Worm (Caenorhabditis elegans) whole organism, L4 larva: Measurements from ENCODE around the gene Y7A5A.24.

Experiments
- F10B5.3 ChIP-seq: sonication (generic microtip); optimal IDR thresholded peaks from 2 replicates; lab custom pipeline; 2016; ENCODE audit warnings: mild to moderate bottlenecking, missing genetic modification characterization, missing compliant biosample characterization
- F49E8.2 ChIP-seq: sonication (generic microtip); optimal IDR thresholded peaks from 2 replicates; lab custom pipeline; 2016; ENCODE audit warnings: missing compliant biosample characterization, mild to moderate bottlenecking, missing genetic modification characterization, borderline replicate concordance
- R02D3.7 ChIP-seq: fragments of 150-350 bp; sonication (generic microtip); optimal IDR thresholded peaks from 3 replicates; lab custom pipeline; 2014; ENCODE audit warnings: missing biosample characterization, missing genetic modification characterization
- Y48G9A.11 ChIP-seq: fragments of 200-800 bp; sonication (Bioruptor generic); IDR thresholded peaks from 2 replicates; pipeline ENCODE4 v1.3.6; 2022; ENCODE audit warnings: missing genetic modification reagents, missing genetic modification characterization, missing compliant biosample characterization
- aha-1 ChIP-seq: fragments of 150-350 bp; peaks from one replicate; lab custom pipeline; 2014; ENCODE audit warnings: missing biosample characterization, missing genetic modification characterization
- arid-1 ChIP-seq: fragments of 200-800 bp; sonication (Bioruptor generic); conservative IDR thresholded peaks from 2 replicates; pipeline ENCODE4 v1.3.6; 2022; ENCODE audit warnings: missing genetic modification reagents, missing genetic modification characterization, missing compliant biosample characterization
- ceh-44 ChIP-seq: fragments of 200-800 bp; sonication (Bioruptor generic); IDR thresholded peaks from 2 replicates; pipeline ENCODE4 v1.3.6; 2022; ENCODE audit warnings: missing genetic modification reagents, missing genetic modification characterization, missing compliant biosample characterization
- ceh-62 ChIP-seq: sonication (generic microtip); optimal IDR thresholded peaks from 2 replicates; lab custom pipeline; 2017; ENCODE audit warnings: missing biosample characterization, missing genetic modification characterization
- ctbp-1 ChIP-seq: fragments of 200-800 bp; sonication (Bioruptor generic); IDR thresholded peaks from 2 replicates; pipeline ENCODE4 v1.3.6; 2022; ENCODE audit warnings: missing genetic modification reagents, missing genetic modification characterization, missing compliant biosample characterization
- daf-19 ChIP-seq: fragments of 200-800 bp; sonication (Bioruptor generic); conservative IDR thresholded peaks from 2 replicates; pipeline ENCODE4 v1.3.6; 2022; ENCODE audit warnings: missing genetic modification characterization, missing compliant biosample characterization
- dmd-8 ChIP-seq: fragments of 200-800 bp; sonication (Bioruptor generic); IDR thresholded peaks from 2 replicates; pipeline ENCODE4 v1.3.6; 2022; ENCODE audit warnings: missing genetic modification characterization, missing compliant biosample characterization
- dmd-9 ChIP-seq: fragments of 200-800 bp; sonication (Bioruptor generic); IDR thresholded peaks from 2 replicates; pipeline ENCODE4 v1.3.6; 2022; ENCODE audit warnings: missing genetic modification reagents, missing genetic modification characterization, missing compliant biosample characterization
- duxl-1 ChIP-seq: sonication (generic microtip); optimal IDR thresholded peaks from 2 replicates; lab custom pipeline; 2016; ENCODE audit warnings: mild to moderate bottlenecking, missing genetic modification characterization, moderate library complexity, missing compliant biosample characterization; ENCODE audit not compliant: poor library complexity
- fkh-10 ChIP-seq: fragments of 150-350 bp; optimal IDR thresholded peaks from 2 replicates; lab custom pipeline; 2014; ENCODE audit warnings: missing biosample characterization, missing genetic modification reagents, missing genetic modification characterization
- fos-1 ChIP-seq: fragments of 150-350 bp; optimal IDR thresholded peaks from 2 replicates; lab custom pipeline; 2014; ENCODE audit warnings: missing biosample characterization, missing genetic modification characterization
- hlh-30 ChIP-seq: sonication (generic microtip); optimal IDR thresholded peaks from 2 replicates; lab custom pipeline; 2017; ENCODE audit warnings: antibody characterized with exemption, mild to moderate bottlenecking, missing genetic modification characterization, missing compliant biosample characterization; ENCODE audit not compliant: insufficient read depth
- lim-7 ChIP-seq: fragments of 200-800 bp; sonication (Bioruptor generic); IDR thresholded peaks from 2 replicates; pipeline ENCODE4 v1.3.6; 2022; ENCODE audit warnings: missing genetic modification characterization, missing compliant biosample characterization
- lin-15B ChIP-seq: fragments of 150-350 bp; sonication (generic microtip); optimal IDR thresholded peaks from 3 replicates; lab custom pipeline; 2014; ENCODE audit warnings: missing biosample characterization, missing genetic modification characterization
- lin-29 ChIP-seq: fragments of 200-800 bp; sonication (Bioruptor generic); IDR thresholded peaks from 2 replicates; pipeline ENCODE4 v1.3.6; 2022; ENCODE audit warnings: missing genetic modification reagents, missing genetic modification characterization, missing compliant biosample characterization
- lin-39 ChIP-seq: fragments of 150-350 bp; optimal IDR thresholded peaks from 2 replicates; lab custom pipeline; 2014; ENCODE audit warnings: missing biosample characterization, missing genetic modification reagents, missing genetic modification characterization
- lir-3 ChIP-seq: sonication (generic microtip); optimal IDR thresholded peaks from 2 replicates; lab custom pipeline; 2016; ENCODE audit warnings: mild to moderate bottlenecking, missing genetic modification characterization, missing compliant biosample characterization
- lsy-2 ChIP-seq, 2 experiments: fragments of 150-350 bp in 1 of 2; sonication (generic microtip) in 1 of 2; optimal IDR thresholded peaks; 2 replicates each; lab custom pipeline; 2014 to 2017; ENCODE audit warnings: missing biosample characterization in 2 of 2, missing genetic modification characterization in 2 of 2
- mep-1 ChIP-seq: fragments of 150-350 bp; sonication (generic microtip); optimal IDR thresholded peaks from 3 replicates; lab custom pipeline; 2014; ENCODE audit warnings: missing biosample characterization, missing genetic modification characterization
- mes-2 ChIP-seq: sonication (generic microtip); optimal IDR thresholded peaks from 2 replicates; lab custom pipeline; 2016; ENCODE audit warnings: missing genotype, mild to moderate bottlenecking, missing genetic modification characterization, missing compliant biosample characterization; ENCODE audit not compliant: poor library complexity, severe bottlenecking
- mxl-3 ChIP-seq: fragments of 200-800 bp; sonication (Bioruptor generic); optimal IDR thresholded peaks from 2 replicates; lab custom pipeline; 2018; ENCODE audit warnings: mild to moderate bottlenecking, missing genetic modification characterization, missing compliant biosample characterization
- nhr-102 ChIP-seq: sonication (generic microtip); optimal IDR thresholded peaks from 2 replicates; lab custom pipeline; 2016; ENCODE audit warnings: mild to moderate bottlenecking, missing genetic modification characterization, moderate library complexity, missing compliant biosample characterization
- nhr-11 ChIP-seq: fragments of 150-350 bp; optimal IDR thresholded peaks from 2 replicates; lab custom pipeline; 2014; ENCODE audit warnings: missing biosample characterization, missing genetic modification characterization
- nhr-237 ChIP-seq: sonication (generic microtip); optimal IDR thresholded peaks from 2 replicates; lab custom pipeline; 2017; ENCODE audit warnings: missing biosample characterization, missing genetic modification characterization
- nhr-25 ChIP-seq: sonication (generic microtip); optimal IDR thresholded peaks from 2 replicates; lab custom pipeline; 2017; ENCODE audit warnings: missing genetic modification characterization, mild to moderate bottlenecking, missing compliant biosample characterization, antibody characterized with exemption, moderate library complexity, borderline replicate concordance; ENCODE audit not compliant: insufficient read depth
- nhr-42 ChIP-seq: fragments of 200-800 bp; sonication (Bioruptor generic); IDR thresholded peaks from 2 replicates; pipeline ENCODE4 v1.3.6; 2022; ENCODE audit warnings: missing genetic modification characterization, missing compliant biosample characterization
- set-16 ChIP-seq: fragments of 200-800 bp; sonication (Bioruptor generic); IDR thresholded peaks from 2 replicates; pipeline ENCODE4 v1.3.6; 2022; ENCODE audit warnings: missing genetic modification reagents, missing genetic modification characterization, missing compliant biosample characterization
- skn-1 ChIP-seq: fragments of 150-350 bp; optimal IDR thresholded peaks from 2 replicates; lab custom pipeline; 2014; ENCODE audit warnings: missing biosample characterization, missing genetic modification characterization
- snpc-1.2 ChIP-seq: fragments of 200-800 bp; sonication (Bioruptor generic); IDR thresholded peaks from 2 replicates; pipeline ENCODE4 v1.3.6; 2022; ENCODE audit warnings: missing genetic modification reagents, missing genetic modification characterization, missing compliant biosample characterization
- spr-1 ChIP-seq: sonication (generic microtip); optimal IDR thresholded peaks from 2 replicates; lab custom pipeline; 2016; ENCODE audit warnings: mild to moderate bottlenecking, missing genetic modification characterization, missing compliant biosample characterization
- tra-1 ChIP-seq: fragments of 200-800 bp; sonication (Bioruptor generic); IDR thresholded peaks from 2 replicates; pipeline ENCODE4 v1.3.6; 2022; ENCODE audit warnings: missing genetic modification reagents, missing genetic modification characterization, missing compliant biosample characterization
- unc-62 ChIP-seq, 3 experiments: fragments of 150-350 bp in 1 of 3; sonication (generic microtip); optimal IDR thresholded peaks in 2 of 3; peaks in 1 of 3; 1 replicate in 1 of 3; 2 replicates in 2 of 3; lab custom pipeline; 2014 to 2017; ENCODE audit warnings: missing biosample characterization in 3 of 3, missing genetic modification characterization in 3 of 3, missing genetic modification reagents in 3 of 3, missing genotype in 1 of 3
- vab-7 ChIP-seq: fragments of 200-800 bp; sonication (Bioruptor generic); IDR thresholded peaks from 2 replicates; pipeline ENCODE4 v1.3.6; 2022; ENCODE audit warnings: missing genetic modification reagents, missing genetic modification characterization, missing compliant biosample characterization
- zag-1 ChIP-seq: fragments of 150-350 bp; optimal IDR thresholded peaks from 2 replicates; lab custom pipeline; 2014; ENCODE audit warnings: missing biosample characterization, missing genetic modification characterization
- zfp-3 ChIP-seq: fragments of 200-800 bp; sonication (Bioruptor generic); conservative IDR thresholded peaks from 2 replicates; pipeline ENCODE4 v1.3.6; 2022; ENCODE audit warnings: missing genetic modification reagents, missing genetic modification characterization, missing compliant biosample characterization
- zip-11 ChIP-seq: fragments of 200-800 bp; sonication (Bioruptor generic); IDR thresholded peaks from 2 replicates; pipeline ENCODE4 v1.3.6; 2022; ENCODE audit warnings: missing genetic modification characterization, missing compliant biosample characterization

Y7A5A.24 gene

ce11 chrX:15814548-15814947, 32.6 kb upstream of the Y7A5A.24 start:
- TF ChIP-seq daf-19 (GFP tag; lab: Robert Waterston, UW): no peak
- no peak for TF ChIP-seq mxl-3 (GFP tag; lab: Kevin White, UChicago)
- TF ChIP-seq aha-1 (tag; lab: Kevin White, UChicago): peak; percentile 75
- no peak for TF ChIP-seq nhr-11
- peak in 1 of 2 experiments; percentile 74 for TF ChIP-seq unc-62 (GFP tag; optimal IDR thresholded peaks at IDR 0.05 in 1 of 2; lab: Kevin White, UChicago)
- TF ChIP-seq unc-62 (tag; optimal IDR thresholded peaks at IDR 0.05; lab: Kevin White, UChicago): no peak

ce11 chrX:15811341-15811740, 29.4 kb upstream of the Y7A5A.24 start:
- no peak for TF ChIP-seq lin-15B (tag; lab: Kevin White, UChicago)
- TF ChIP-seq zag-1: no peak
- TF ChIP-seq snpc-1.2 (GFP tag; lab: Robert Waterston, UW): no peak
- no peak for TF ChIP-seq ceh-44
- no peak for TF ChIP-seq nhr-25 (tag; lab: Kevin White, UChicago)
- TF ChIP-seq fos-1 (tag; lab: Kevin White, UChicago): no peak
- TF ChIP-seq lir-3 (tag; lab: Kevin White, UChicago): no peak
- TF ChIP-seq hlh-30 (tag; lab: Kevin White, UChicago): no peak
- no peak for TF ChIP-seq arid-1 (GFP tag; lab: Robert Waterston, UW)
- no peak for TF ChIP-seq lin-39 (tag; lab: Kevin White, UChicago)
- TF ChIP-seq zip-11 (GFP tag; lab: Robert Waterston, UW): no peak
- TF ChIP-seq lin-29: no peak
- no peak for TF ChIP-seq mes-2 (tag; lab: Kevin White, UChicago)
- TF ChIP-seq mep-1 (tag; lab: Kevin White, UChicago): no peak
- no peak for TF ChIP-seq F10B5.3

ce11 chrX:15804072-15804471, 22.1 kb upstream of the Y7A5A.24 start, which contains the start of gene Y7A5A.7:
Y7A5A.7 (minus strand) TSS chrX:15804172.
- TF ChIP-seq spr-1 (tag; lab: Kevin White, UChicago) (no peak), zfp-3 (GFP tag; lab: Robert Waterston, UW) (no peak), nhr-102 (tag; lab: Kevin White, UChicago) (no peak), lim-7 (no peak), nhr-42 (GFP tag; lab: Robert Waterston, UW) (no peak), ceh-62 (no peak), fos-1 (tag; lab: Kevin White, UChicago) (no peak), dmd-9 (GFP tag; lab: Robert Waterston, UW) (no peak), tra-1 (no peak)
- TF ChIP-seq, all 104 proteins: peak for 0

ce11 chrX:15801827-15802226, 19.9 kb upstream of the Y7A5A.24 start:
- TF ChIP-seq set-16 (GFP tag; lab: Robert Waterston, UW) (peak; percentile 58), fos-1 (tag; lab: Kevin White, UChicago) (no peak), nhr-11 (no peak), Y48G9A.11 (GFP tag; lab: Robert Waterston, UW) (0 out of 2 replicates have a peak, but pooled peaks have one; percentile 30), aha-1 (tag; lab: Kevin White, UChicago) (no peak), duxl-1 (tag; lab: Kevin White, UChicago) (no peak), ctbp-1 (GFP tag; lab: Robert Waterston, UW) (no peak), vab-7 (no peak), lsy-2 (tag; optimal IDR thresholded peaks at IDR 0.05; lab: Kevin White, UChicago) (no peak), zag-1 (no peak), R02D3.7 (tag; lab: Kevin White, UChicago) (no peak), nhr-237 (tag; lab: Kevin White, UChicago) (no peak), fkh-10 (GFP tag; lab: Kevin White, UChicago) (no peak), skn-1 (no peak), F49E8.2 (tag; lab: Kevin White, UChicago) (no peak), dmd-8 (GFP tag; lab: Robert Waterston, UW) (no peak)
